Fruit fly (Drosophila melanogaster) whole organism, embryonic: ENCODE data around the gene DENR.
A peak's percentile ranks its signal among the peaks of the same experiment; 100 is the strongest.

ENCODE experiments used
- ATbp ChIP-seq: fragments of 200-800 bp; sonication (Bioruptor generic); optimal IDR thresholded peaks from 2 replicates; lab custom pipeline; 2017; ENCODE audit warnings: missing biosample characterization, mild to moderate bottlenecking, missing genetic modification characterization, missing genetic modification reagents
- Adf1 ChIP-seq: fragments of 200-800 bp; sonication (Bioruptor generic); IDR thresholded peaks from 2 replicates; pipeline ENCODE4 v1.3.6; 2022; ENCODE audit warnings: missing biosample characterization, missing genetic modification characterization
- Blimp-1 ChIP-seq: fragments of 200-800 bp; sonication (Bioruptor generic); optimal IDR thresholded peaks from 3 replicates; lab custom pipeline; 2018; ENCODE audit warnings: missing biosample characterization, missing genetic modification characterization, mild to moderate bottlenecking, moderate library complexity, missing genetic modification reagents
- C15 ChIP-seq: fragments of 200-800 bp; sonication (Bioruptor generic); IDR thresholded peaks from 3 replicates; pipeline ENCODE4 v1.3.6; 2022; ENCODE audit warnings: missing biosample characterization, missing genetic modification characterization
- CG11093 ChIP-seq: fragments of 200-800 bp; sonication (Bioruptor generic); IDR thresholded peaks from 3 replicates; pipeline ENCODE4 v1.3.6; 2022; ENCODE audit warnings: missing biosample characterization, missing genetic modification characterization
- CG12219 ChIP-seq: fragments of 200-800 bp; sonication (Bioruptor generic); optimal IDR thresholded peaks from 3 replicates; lab custom pipeline; 2018; ENCODE audit warnings: missing biosample characterization, mild to moderate bottlenecking, missing genetic modification characterization
- CG14710 ChIP-seq: fragments of 200-800 bp; sonication (Bioruptor generic); optimal IDR thresholded peaks from 3 replicates; lab custom pipeline; 2019; ENCODE audit warnings: missing biosample characterization, mild to moderate bottlenecking, missing genetic modification characterization, moderate library complexity
- CG16813 ChIP-seq: fragments of 200-800 bp; sonication (Bioruptor generic); IDR thresholded peaks from 3 replicates; pipeline ENCODE4 v1.3.6; 2022; ENCODE audit warnings: missing biosample characterization, missing genetic modification characterization; ENCODE audit not compliant: partially characterized antibody
- CG17802 ChIP-seq: fragments of 200-800 bp; sonication (Bioruptor generic); optimal IDR thresholded peaks from 2 replicates; lab custom pipeline; 2018; ENCODE audit warnings: missing biosample characterization, mild to moderate bottlenecking, missing genetic modification characterization, moderate library complexity
- CG17829 ChIP-seq: fragments of 200-800 bp; optimal IDR thresholded peaks from 2 replicates; lab custom pipeline; 2019; ENCODE audit warnings: missing biosample characterization, mild to moderate bottlenecking, missing genetic modification characterization, moderate library complexity
- CG1792 ChIP-seq: fragments of 200-800 bp; sonication (Bioruptor generic); optimal IDR thresholded peaks from 2 replicates; lab custom pipeline; 2016; ENCODE audit warnings: missing biosample characterization, missing genetic modification characterization
- CG18262 ChIP-seq: fragments of 200-800 bp; optimal IDR thresholded peaks from 3 replicates; lab custom pipeline; 2019; ENCODE audit warnings: missing biosample characterization, mild to moderate bottlenecking, missing genetic modification characterization, moderate library complexity
- CG2120 ChIP-seq: fragments of 200-800 bp; sonication (Bioruptor generic); optimal IDR thresholded peaks from 3 replicates; lab custom pipeline; 2016; ENCODE audit warnings: missing biosample characterization, missing genetic modification characterization
- CG33213 ChIP-seq: fragments of 200-800 bp; sonication (Bioruptor generic); optimal IDR thresholded peaks from 3 replicates; lab custom pipeline; 2016; ENCODE audit warnings: missing biosample characterization, missing genetic modification characterization
- CG34422 ChIP-seq: fragments of 200-800 bp; sonication (Bioruptor generic); IDR thresholded peaks from 3 replicates; pipeline ENCODE4 v1.3.6; 2022; ENCODE audit warnings: missing biosample characterization, missing genetic modification characterization
- CG4360 ChIP-seq: fragments of 200-800 bp; sonication (Bioruptor generic); IDR thresholded peaks from 2 replicates; pipeline ENCODE4 v1.3.6; 2022; ENCODE audit warnings: missing biosample characterization, missing genetic modification characterization
- CG4617 ChIP-seq: fragments of 200-800 bp; sonication (Bioruptor generic); optimal IDR thresholded peaks from 3 replicates; lab custom pipeline; 2016; ENCODE audit warnings: missing biosample characterization, missing genetic modification characterization, borderline replicate concordance
- CG6272 ChIP-seq: fragments of 200-800 bp; sonication (Bioruptor generic); IDR thresholded peaks from 2 replicates; pipeline ENCODE4 v1.3.6; 2022; ENCODE audit warnings: missing biosample characterization, missing genetic modification characterization
- CG8290 ChIP-seq, 3 experiments: fragments of 200-800 bp; sonication (Bioruptor generic); optimal IDR thresholded peaks; 2 replicates each; lab custom pipeline; 2016 to 2019; ENCODE audit warnings: missing biosample characterization in 3 of 3, missing genetic modification characterization in 3 of 3, mild to moderate bottlenecking in 2 of 3, moderate library complexity in 1 of 3
- CG8478 ChIP-seq: fragments of >200 bp; optimal IDR thresholded peaks from 2 replicates; lab custom pipeline; 2018
- CG9215 ChIP-seq: fragments of 200-800 bp; sonication (Bioruptor generic); IDR thresholded peaks from 2 replicates; pipeline ENCODE4 v1.3.6; 2022; ENCODE audit warnings: missing biosample characterization, missing genetic modification characterization
- CG9797 ChIP-seq: fragments of 200-800 bp; sonication (Bioruptor generic); optimal IDR thresholded peaks from 3 replicates; lab custom pipeline; 2018; ENCODE audit warnings: missing biosample characterization, mild to moderate bottlenecking, missing genetic modification characterization
- CG9932 ChIP-seq: fragments of 200-800 bp; sonication (Bioruptor generic); IDR thresholded peaks from 2 replicates; pipeline ENCODE4 v1.3.6; 2022; ENCODE audit warnings: missing biosample characterization, missing genetic modification characterization
- Doc2 ChIP-seq: fragments of 200-800 bp; sonication (Bioruptor generic); IDR thresholded peaks from 2 replicates; pipeline ENCODE4 v1.3.6; 2022; ENCODE audit warnings: missing biosample characterization, missing genetic modification characterization
- Gug ChIP-seq: fragments of 200-800 bp; sonication (Bioruptor generic); IDR thresholded peaks from 4 replicates; pipeline ENCODE4 v1.3.6; 2022; ENCODE audit warnings: missing biosample characterization, missing genetic modification characterization
- H2.0 ChIP-seq: fragments of 200-800 bp; sonication (Bioruptor generic); IDR thresholded peaks from 2 replicates; pipeline ENCODE4 v1.3.6; 2022; ENCODE audit warnings: missing biosample characterization, missing genetic modification characterization
- HLHmδ ChIP-seq: fragments of 200-800 bp; sonication (Bioruptor generic); optimal IDR thresholded peaks from 2 replicates; lab custom pipeline; 2018; ENCODE audit warnings: missing biosample characterization, mild to moderate bottlenecking, missing genetic modification characterization, moderate library complexity
- Hand ChIP-seq: fragments of 200-800 bp; sonication (Bioruptor generic); optimal IDR thresholded peaks from 2 replicates; lab custom pipeline; 2017; ENCODE audit warnings: mild to moderate bottlenecking, missing biosample characterization, missing genetic modification reagents, missing genetic modification characterization
- NC2α ChIP-seq: fragments of 200-800 bp; sonication (Bioruptor generic); optimal IDR thresholded peaks from 2 replicates; lab custom pipeline; 2016; ENCODE audit warnings: missing biosample characterization, missing genetic modification characterization
- Neu2 ChIP-seq: fragments of 200-800 bp; sonication (Bioruptor generic); optimal IDR thresholded peaks from 3 replicates; lab custom pipeline; 2016; ENCODE audit warnings: missing biosample characterization, missing genetic modification characterization, borderline replicate concordance
- Oaz ChIP-seq: fragments of 200-800 bp; sonication (Bioruptor generic); IDR thresholded peaks from 2 replicates; pipeline ENCODE4 v1.3.6; 2022; ENCODE audit warnings: missing biosample characterization, missing genetic modification characterization
- Poxn ChIP-seq: fragments of 200-800 bp; sonication (Bioruptor generic); IDR thresholded peaks from 2 replicates; pipeline ENCODE4 v1.3.6; 2022; ENCODE audit warnings: missing biosample characterization, missing genetic modification characterization
- br ChIP-seq: fragments of >200 bp; optimal IDR thresholded peaks from 2 replicates; lab custom pipeline; 2017
- cas ChIP-seq: fragments of 200-800 bp; sonication (Bioruptor generic); IDR thresholded peaks from 2 replicates; pipeline ENCODE4 v1.3.6; 2022; ENCODE audit warnings: missing biosample characterization, missing genetic modification characterization
- crp ChIP-seq, 2 experiments: fragments of 200-800 bp; sonication (Bioruptor generic); optimal IDR thresholded peaks; 2 replicates in 1 of 2; 3 replicates in 1 of 2; lab custom pipeline; 2017; ENCODE audit warnings: missing biosample characterization in 2 of 2, missing genetic modification characterization in 2 of 2, mild to moderate bottlenecking in 1 of 2, moderate library complexity in 1 of 2
- dmrt11E ChIP-seq: fragments of 200-800 bp; sonication (Bioruptor generic); optimal IDR thresholded peaks from 3 replicates; lab custom pipeline; 2018; ENCODE audit warnings: missing biosample characterization, mild to moderate bottlenecking, missing genetic modification characterization, moderate library complexity
- fd102C ChIP-seq: fragments of 200-800 bp; sonication (Bioruptor generic); optimal IDR thresholded peaks from 2 replicates; lab custom pipeline; 2018; ENCODE audit warnings: missing biosample characterization, mild to moderate bottlenecking, missing genetic modification characterization, moderate library complexity
- grau ChIP-seq: fragments of 200-800 bp; optimal IDR thresholded peaks from 3 replicates; lab custom pipeline; 2019; ENCODE audit warnings: missing biosample characterization, mild to moderate bottlenecking, missing genetic modification characterization, moderate library complexity
- ham ChIP-seq: fragments of 200-800 bp; sonication (Bioruptor generic); IDR thresholded peaks from 2 replicates; pipeline ENCODE4 v1.3.6; 2022; ENCODE audit warnings: missing biosample characterization, missing genetic modification characterization
- inv ChIP-seq: fragments of 200-800 bp; sonication (Bioruptor generic); IDR thresholded peaks from 2 replicates; pipeline ENCODE4 v1.3.6; 2022; ENCODE audit warnings: missing biosample characterization, missing genetic modification characterization; ENCODE audit not compliant: partially characterized antibody
- otp ChIP-seq: fragments of 200-800 bp; sonication (Bioruptor generic); IDR thresholded peaks from 3 replicates; pipeline ENCODE4, ENCODE4 v1.3.6; 2022; ENCODE audit warnings: missing biosample characterization, missing genetic modification characterization
- p53 ChIP-seq: fragments of 200-800 bp; sonication (Bioruptor generic); optimal IDR thresholded peaks from 2 replicates; lab custom pipeline; 2016; ENCODE audit warnings: missing biosample characterization, missing genetic modification characterization
- pfk ChIP-seq: fragments of 200-800 bp; sonication (Bioruptor generic); optimal IDR thresholded peaks from 2 replicates; lab custom pipeline; 2018; ENCODE audit warnings: missing biosample characterization, mild to moderate bottlenecking, missing genetic modification characterization, moderate library complexity
- psq ChIP-seq: fragments of 200-800 bp; sonication (Bioruptor generic); optimal IDR thresholded peaks from 2 replicates; lab custom pipeline; 2017; ENCODE audit warnings: missing biosample characterization, missing genetic modification characterization
- sd ChIP-seq: fragments of 200-800 bp; sonication (Bioruptor generic); optimal IDR thresholded peaks from 3 replicates; lab custom pipeline; 2018; ENCODE audit warnings: missing biosample characterization, mild to moderate bottlenecking, missing genetic modification characterization, moderate library complexity
- sim ChIP-seq: fragments of 200-800 bp; sonication (Bioruptor generic); IDR thresholded peaks from 2 replicates; pipeline ENCODE4 v1.3.6; 2022; ENCODE audit warnings: missing biosample characterization, missing genetic modification characterization
- slp2 ChIP-seq: fragments of 200-800 bp; sonication (Bioruptor generic); optimal IDR thresholded peaks from 2 replicates; lab custom pipeline; 2016; ENCODE audit warnings: missing biosample characterization, missing genetic modification characterization
- tll ChIP-seq, 2 experiments: fragments of 200-800 bp in 1 of 2; fragments of >200 bp in 1 of 2; sonication (Bioruptor generic) in 1 of 2; optimal IDR thresholded peaks; 2 replicates each; lab custom pipeline; 2017 to 2019; ENCODE audit warnings: missing biosample characterization in 2 of 2, missing genetic modification characterization in 2 of 2, mild to moderate bottlenecking in 1 of 2, moderate library complexity in 1 of 2
- tx ChIP-seq: fragments of 200-800 bp; sonication (Bioruptor generic); optimal IDR thresholded peaks from 2 replicates; lab custom pipeline; 2016; ENCODE audit warnings: missing biosample characterization, missing genetic modification characterization

Gene DENR

DNA sequence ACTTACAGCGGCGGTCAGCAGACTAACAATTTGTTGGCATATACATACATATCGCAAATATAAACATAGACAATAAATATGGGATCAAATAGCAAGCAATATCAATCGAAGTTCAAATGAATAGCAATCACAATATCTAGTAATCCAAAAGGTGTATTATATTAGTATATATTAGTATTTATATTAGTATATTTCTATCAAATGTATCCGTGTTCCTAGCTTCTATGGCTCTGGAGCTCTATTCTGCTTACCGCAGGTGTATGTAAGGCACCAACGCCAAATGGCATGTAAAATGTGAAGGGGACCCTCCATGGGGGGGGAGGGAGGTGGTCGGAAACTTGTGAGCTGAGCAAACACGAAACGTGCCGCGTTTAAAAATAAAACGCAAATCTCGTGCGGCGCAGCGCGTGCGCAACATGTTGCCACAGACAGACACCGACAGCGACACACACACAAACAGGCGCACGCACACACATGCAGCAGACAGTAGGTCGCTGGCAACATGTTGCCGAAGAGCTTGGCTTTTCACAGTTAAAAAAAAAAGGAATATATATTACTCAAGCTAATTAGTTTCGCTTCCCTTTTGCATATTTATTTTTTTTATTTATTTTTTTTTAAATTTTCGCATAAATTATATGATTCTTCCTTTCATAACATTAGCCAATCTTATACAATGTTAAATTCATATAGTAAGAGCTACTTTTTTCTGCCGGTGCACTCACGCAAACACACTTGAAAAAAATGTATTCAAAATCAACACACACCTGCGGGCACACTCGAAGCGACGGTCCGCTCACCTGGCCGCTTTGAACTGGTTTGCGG is 44.3 kb upstream of the DENR start (continued):
- TF ChIP-seq Blimp-1 (GFP tag; lab: Kevin White, UChicago) (peak; percentile 74), otp (GFP tag; lab: Robert Waterston, UW) (no peak), HLHmδ (GFP tag; lab: Kevin White, UChicago) (no peak), CG2120 (GFP tag; lab: Kevin White, UChicago) (peak; percentile 57), Oaz (peak; percentile 55; the same call in 1 of the 2 replicates), CG12219 (GFP tag; lab: Kevin White, UChicago) (peak; percentile 27), CG14710 (tag; lab: Kevin White, UChicago) (peak; percentile 49), Adf1 (GFP tag; lab: Robert Waterston, UW) (no peak), Gug (GFP tag; lab: Robert Waterston, UW) (peak; percentile 17; the same call in 1 of the 4 replicates), tll (GFP tag; optimal IDR thresholded peaks at IDR 0.05; lab: Kevin White, UChicago) (no peak), tx (no peak), Doc2 (GFP tag; lab: Robert Waterston, UW) (no peak), sim (GFP tag; lab: Robert Waterston, UW) (0 out of 2 replicates have a peak, but pooled peaks have one; percentile 22), ATbp (GFP tag; lab: Kevin White, UChicago) (peak; percentile 48), Neu2 (no peak), H2.0 (GFP tag; lab: Robert Waterston, UW) (peak; percentile 57), CG1792 (no peak), dmrt11E (peak; percentile 31), crp (GFP tag; optimal IDR thresholded peaks at IDR 0.05; lab: Kevin White, UChicago) (no peak), sd (tag; lab: Kevin White, UChicago) (peak; percentile 33), slp2 (GFP tag; lab: Kevin White, UChicago) (no peak), br (no peak), CG4617 (GFP tag; lab: Kevin White, UChicago) (no peak), psq (GFP tag; lab: Kevin White, UChicago) (no peak), CG11093 (GFP tag; lab: Robert Waterston, UW) (peak; percentile 39; the same call in 1 of the 3 replicates), CG34422 (peak; percentile 41; the same call in 1 of the 3 replicates), CG16813 (GFP tag; lab: Robert Waterston, UW) (no peak), cas (GFP tag; lab: Robert Waterston, UW) (0 out of 2 replicates have a peak, but pooled peaks have one; percentile 43), inv (no peak), NC2α (GFP tag; lab: Kevin White, UChicago) (no peak), CG9932 (GFP tag; lab: Robert Waterston, UW) (peak; percentile 57), Poxn (GFP tag; lab: Robert Waterston, UW) (peak; percentile 28; the same call in 1 of the 2 replicates), CG4360 (GFP tag; lab: Robert Waterston, UW) (no peak), CG33213 (no peak), CG8478 (lab: Kevin White, UChicago) (no peak), C15 (GFP tag; lab: Robert Waterston, UW) (no peak), CG6272 (GFP tag; lab: Robert Waterston, UW) (peak; percentile 63; the same call in 1 of the 2 replicates), fd102C (GFP tag; lab: Kevin White, UChicago) (no peak), CG17802 (tag; lab: Kevin White, UChicago) (peak; percentile 35), ham (no peak), pfk (no peak), CG9215 (GFP tag; lab: Robert Waterston, UW) (peak; percentile 44), Hand (no peak), CG9797 (GFP tag; lab: Kevin White, UChicago) (no peak), CG17829 (peak; percentile 60), CG8290 (GFP tag; optimal IDR thresholded peaks at IDR 0.05; lab: Kevin White, UChicago) (no peak), CG8290 (tag; optimal IDR thresholded peaks at IDR 0.05; lab: Kevin White, UChicago) (peak in 1 of 2 experiments; percentile 21), p53 (no peak), CG18262 (tag; lab: Kevin White, UChicago) (peak; percentile 50), grau (tag; lab: Kevin White, UChicago) (peak; percentile 60)
